Worm (Caenorhabditis elegans): Measurements from ENCODE around the gene srh-11.
A peak's percentile ranks its signal among the peaks of the same experiment; 100 is the strongest.

srh-11 gene

ce11 chrX:8354284-8354784, 35.5 kb upstream of the srh-11 start:
- TF ChIP-seq nhr-67 (tag; optimal IDR thresholded peaks at IDR 0.05) = no peak
- TF ChIP-seq mml-1 (tag; optimal IDR thresholded peaks at IDR 0.05) = no peak
- TF ChIP-seq ceh-28 (tag; optimal IDR thresholded peaks at IDR 0.05) = no peak
- no peak for TF ChIP-seq ceh-82 (tag; optimal IDR thresholded peaks at IDR 0.05)
- TF ChIP-seq sea-2 (GFP tag; optimal IDR thresholded peaks at IDR 0.05) = no peak
- no peak for TF ChIP-seq ceh-16 (tag; optimal IDR thresholded peaks at IDR 0.05)
- no peak for TF ChIP-seq nhr-237 (tag; optimal IDR thresholded peaks at IDR 0.05)
- no peak for TF ChIP-seq elt-1 (tag; optimal IDR thresholded peaks at IDR 0.05)
- no peak for TF ChIP-seq ZK546.5 (tag; optimal IDR thresholded peaks at IDR 0.05)
- no peak for TF ChIP-seq nhr-12 (tag; optimal IDR thresholded peaks at IDR 0.05)
- TF ChIP-seq aly-2 (tag; optimal IDR thresholded peaks at IDR 0.05) = no peak
- no peak for TF ChIP-seq snpc-4 (tag; optimal IDR thresholded peaks at IDR 0.05)
- no peak for TF ChIP-seq zag-1 (tag; optimal IDR thresholded peaks at IDR 0.05)

- no peak for TF ChIP-seq R02D3.7 (tag; optimal IDR thresholded peaks at IDR 0.05)
- no peak for TF ChIP-seq mml-1 (tag; optimal IDR thresholded peaks at IDR 0.05)
- no peak for TF ChIP-seq hmg-11 (tag; optimal IDR thresholded peaks at IDR 0.05)
- no peak for TF ChIP-seq ceh-9 (tag; optimal IDR thresholded peaks at IDR 0.05)
- TF ChIP-seq skn-1 (tag; optimal IDR thresholded peaks at IDR 0.05) = no peak
- no peak for TF ChIP-seq nhr-25 (tag; optimal IDR thresholded peaks at IDR 0.05)
- TF ChIP-seq nfya-1 (tag; optimal IDR thresholded peaks at IDR 0.05; ENCODE audit: insufficient read depth) = no peak
- no peak for TF ChIP-seq tbx-2 (tag; optimal IDR thresholded peaks at IDR 0.05)
- TF ChIP-seq pqm-1 (tag; optimal IDR thresholded peaks at IDR 0.05) = no peak
- no peak for TF ChIP-seq aly-2 (tag; optimal IDR thresholded peaks at IDR 0.05)
Observed at ce11 chrX:8350984-8351383, 32.1 kb upstream of the srh-11 start, which contains the start of gene npr-28. TSS of gene npr-28 (minus strand) at chrX:8351084.

ce11 chrX:8346248-8346647, 27.4 kb upstream of the srh-11 start, which contains the start of gene drd-5:
TSS of gene drd-5 (minus strand) at chrX:8346348.
- TF ChIP-seq nfya-1 (tag; optimal IDR thresholded peaks at IDR 0.05; ENCODE audit: insufficient read depth) (no peak), nhr-11 (tag; optimal IDR thresholded peaks at IDR 0.05) (no peak), fos-1 (tag; optimal IDR thresholded peaks at IDR 0.05) (no peak), nhr-237 (tag; optimal IDR thresholded peaks at IDR 0.05) (no peak), elt-2 (tag; optimal IDR thresholded peaks at IDR 0.05) (peak; percentile 59), nhr-67 (tag; optimal IDR thresholded peaks at IDR 0.05) (no peak), snpc-4 (tag; optimal IDR thresholded peaks at IDR 0.05) (no peak)

ce11 chrX:8341675-8342074, 22.8 kb upstream of the srh-11 start, which contains the start of gene F55E10.1:
TSS of gene F55E10.1 (plus strand) at chrX:8341975.
- TF ChIP-seq eor-1 (tag; optimal IDR thresholded peaks at IDR 0.05) (no peak), nhr-11 (tag; optimal IDR thresholded peaks at IDR 0.05) (no peak), fos-1 (tag; optimal IDR thresholded peaks at IDR 0.05) (no peak), ztf-11 (tag; optimal IDR thresholded peaks at IDR 0.05) (no peak), R02D3.7 (tag; optimal IDR thresholded peaks at IDR 0.05) (no peak), nfya-1 (tag; optimal IDR thresholded peaks at IDR 0.05; ENCODE audit: insufficient read depth) (no peak), egl-5 (tag; optimal IDR thresholded peaks at IDR 0.05) (no peak), ZK546.5 (tag; optimal IDR thresholded peaks at IDR 0.05) (no peak), nhr-12 (tag; optimal IDR thresholded peaks at IDR 0.05) (no peak), nhr-23 (tag; optimal IDR thresholded peaks at IDR 0.05) (no peak), sea-2 (GFP tag; optimal IDR thresholded peaks at IDR 0.05) (no peak), daf-12 (tag; optimal IDR thresholded peaks at IDR 0.05) (no peak), lin-15B (tag; optimal IDR thresholded peaks at IDR 0.05) (no peak)

ce11 chrX:8340393-8340792, 21.5 kb upstream of the srh-11 start, which contains the start of gene F55E10.2:
TSS of gene F55E10.2 (plus strand) at chrX:8340693.
- TF ChIP-seq skn-1 (tag; optimal IDR thresholded peaks at IDR 0.05) = no peak
- no peak for TF ChIP-seq nhr-76 (tag; optimal IDR thresholded peaks at IDR 0.05)
- no peak for TF ChIP-seq nhr-23 (tag; optimal IDR thresholded peaks at IDR 0.05)
- no peak for TF ChIP-seq daf-12 (tag; optimal IDR thresholded peaks at IDR 0.05)
- no peak for TF ChIP-seq egl-5 (tag; optimal IDR thresholded peaks at IDR 0.05)
- TF ChIP-seq nfya-1 (tag; optimal IDR thresholded peaks at IDR 0.05; ENCODE audit: insufficient read depth) = no peak
- no peak for TF ChIP-seq zag-1 (tag; optimal IDR thresholded peaks at IDR 0.05)
- TF ChIP-seq nhr-12 (tag; optimal IDR thresholded peaks at IDR 0.05) = no peak
- no peak for TF ChIP-seq elt-2 (tag; optimal IDR thresholded peaks at IDR 0.05)
- TF ChIP-seq nhr-11 (tag; optimal IDR thresholded peaks at IDR 0.05) = no peak
- no peak for TF ChIP-seq egl-27 (tag; optimal IDR thresholded peaks at IDR 0.05)
- TF ChIP-seq unc-62 (GFP tag; optimal IDR thresholded peaks at IDR 0.05) = no peak
- TF ChIP-seq tbx-2 (tag; optimal IDR thresholded peaks at IDR 0.05) = no peak
- no peak for TF ChIP-seq ztf-4 (tag; optimal IDR thresholded peaks at IDR 0.05)
- no peak for TF ChIP-seq nhr-67 (tag; optimal IDR thresholded peaks at IDR 0.05)
- no peak for TF ChIP-seq ceh-28 (tag; optimal IDR thresholded peaks at IDR 0.05)

Data from whole organism, L3 larva.